Worm (Caenorhabditis elegans) whole organism, young adult: ENCODE data around the gene srg-2.
A peak's percentile ranks its signal among the peaks of the same experiment; 100 is the strongest.

Experiments
- B0019.2 ChIP-seq: fragments of 200-800 bp; sonication (Bioruptor generic); conservative IDR thresholded peaks from 2 replicates; pipeline ENCODE4 v1.3.6; 2022; ENCODE audit warnings: missing genetic modification reagents, missing genetic modification characterization, missing compliant biosample characterization
- B0035.1 ChIP-seq: sonication (generic microtip); optimal IDR thresholded peaks from 2 replicates; lab custom pipeline; 2016; ENCODE audit warnings: missing genetic modification characterization, mild to moderate bottlenecking, missing compliant biosample characterization, missing genotype, missing genetic modification reagents
- B0261.1 ChIP-seq: sonication (generic microtip); optimal IDR thresholded peaks from 2 replicates; lab custom pipeline; 2016; ENCODE audit warnings: mild to moderate bottlenecking, missing genetic modification characterization, moderate library complexity, missing compliant biosample characterization
- D2030.7 ChIP-seq: fragments of 200-800 bp; sonication (Bioruptor generic); IDR thresholded peaks from 2 replicates; pipeline ENCODE4 v1.3.6; 2022; ENCODE audit warnings: missing genetic modification reagents, missing genetic modification characterization, missing compliant biosample characterization
- F39B2.1 ChIP-seq: fragments of 200-800 bp; sonication (Bioruptor generic); IDR thresholded peaks from 2 replicates; pipeline ENCODE4 v1.3.6; 2022; ENCODE audit warnings: missing genetic modification reagents, missing genetic modification characterization, missing compliant biosample characterization
- F55B11.4 ChIP-seq: sonication (generic microtip); optimal IDR thresholded peaks from 2 replicates; lab custom pipeline; 2016; ENCODE audit warnings: missing compliant biosample characterization, missing genetic modification characterization, borderline replicate concordance; ENCODE audit not compliant: insufficient read depth
- K12H6.12 ChIP-seq: fragments of 200-800 bp; sonication (Bioruptor generic); optimal IDR thresholded peaks from 2 replicates; lab custom pipeline; 2018; ENCODE audit warnings: mild to moderate bottlenecking, missing genetic modification characterization, missing compliant biosample characterization
- Y53F4B.3 ChIP-seq: fragments of 200-800 bp; sonication (Bioruptor generic); IDR thresholded peaks from 2 replicates; pipeline ENCODE4 v1.3.6; 2022; ENCODE audit warnings: missing genetic modification reagents, missing genetic modification characterization, missing compliant biosample characterization
- Y95B8A.8 ChIP-seq: fragments of 200-800 bp; sonication (Bioruptor generic); IDR thresholded peaks from 2 replicates; pipeline ENCODE4 v1.3.6; 2022; ENCODE audit warnings: missing genetic modification reagents, missing genetic modification characterization, missing compliant biosample characterization
- akir-1 ChIP-seq: fragments of 200-800 bp; sonication (Bioruptor generic); optimal IDR thresholded peaks from 2 replicates; lab custom pipeline; 2018; ENCODE audit warnings: mild to moderate bottlenecking, missing genetic modification characterization, moderate library complexity, missing compliant biosample characterization
- ama-1 ChIP-seq, 3 experiments: fragments of 150-350 bp in 1 of 3; sonication (generic microtip) in 2 of 3; optimal IDR thresholded peaks; 2 replicates each; lab custom pipeline; 2014 to 2018; ENCODE audit warnings: missing biosample characterization in 2 of 3, missing genetic modification characterization in 2 of 3, missing genetic modification reagents in 2 of 3
- aptf-2 ChIP-seq: fragments of 200-800 bp; sonication (Bioruptor generic); conservative IDR thresholded peaks from 2 replicates; pipeline ENCODE4 v1.3.6; 2022; ENCODE audit warnings: missing genetic modification reagents, missing genetic modification characterization, missing compliant biosample characterization
- atf-7 ChIP-seq: sonication (generic microtip); optimal IDR thresholded peaks from 2 replicates; lab custom pipeline; 2017; ENCODE audit warnings: mild to moderate bottlenecking, missing genetic modification characterization, missing compliant biosample characterization
- attf-3 ChIP-seq: fragments of 200-800 bp; sonication (Bioruptor generic); conservative IDR thresholded peaks from 2 replicates; pipeline ENCODE4 v1.3.6; 2022; ENCODE audit warnings: missing genetic modification reagents, missing genetic modification characterization, missing compliant biosample characterization
- attf-6 ChIP-seq: fragments of 200-800 bp; sonication (Bioruptor generic); IDR thresholded peaks from 2 replicates; pipeline ENCODE4 v1.3.6; 2022; ENCODE audit warnings: missing genetic modification reagents, missing genetic modification characterization, missing compliant biosample characterization
- ceh-58 ChIP-seq: fragments of 200-800 bp; sonication (Bioruptor generic); IDR thresholded peaks from 2 replicates; pipeline ENCODE4 v1.3.6; 2022; ENCODE audit warnings: missing genetic modification characterization, missing compliant biosample characterization
- ceh-79 ChIP-seq: sonication (generic microtip); optimal IDR thresholded peaks from 2 replicates; lab custom pipeline; 2017; ENCODE audit warnings: mild to moderate bottlenecking, missing genetic modification characterization, missing compliant biosample characterization
- dox-1 ChIP-seq: fragments of 200-800 bp; sonication (Bioruptor generic); IDR thresholded peaks from 2 replicates; pipeline ENCODE4 v1.3.6; 2022; ENCODE audit warnings: missing genetic modification reagents, missing genetic modification characterization, missing compliant biosample characterization
- dpff-1 ChIP-seq: sonication (generic microtip); optimal IDR thresholded peaks from 2 replicates; lab custom pipeline; 2017; ENCODE audit warnings: mild to moderate bottlenecking, missing genetic modification characterization, missing compliant biosample characterization
- efl-1 ChIP-seq: fragments of 150-350 bp; optimal IDR thresholded peaks from 2 replicates; lab custom pipeline; 2014; ENCODE audit warnings: missing biosample characterization, missing genetic modification reagents, missing genetic modification characterization
- ekl-4 ChIP-seq: fragments of 200-800 bp; sonication (Bioruptor generic); IDR thresholded peaks from 2 replicates; pipeline ENCODE4 v1.3.6; 2022; ENCODE audit warnings: missing genetic modification reagents, missing genetic modification characterization, missing compliant biosample characterization
- ets-4 ChIP-seq: fragments of 200-800 bp; sonication (Bioruptor generic); optimal IDR thresholded peaks from 2 replicates; lab custom pipeline; 2018; ENCODE audit warnings: mild to moderate bottlenecking, missing genetic modification characterization, missing compliant biosample characterization
- fkh-3 ChIP-seq: sonication (generic microtip); optimal IDR thresholded peaks from 2 replicates; lab custom pipeline; 2016; ENCODE audit warnings: mild to moderate bottlenecking, missing genetic modification characterization, missing compliant biosample characterization
- gei-17 ChIP-seq: fragments of 200-800 bp; sonication (Bioruptor generic); optimal IDR thresholded peaks from 2 replicates; lab custom pipeline; 2018; ENCODE audit warnings: mild to moderate bottlenecking, missing genetic modification characterization, missing compliant biosample characterization
- hlh-12 ChIP-seq: sonication (generic microtip); optimal IDR thresholded peaks from 2 replicates; lab custom pipeline; 2016; ENCODE audit warnings: missing genetic modification characterization, missing compliant biosample characterization
- hmg-20 ChIP-seq: fragments of 200-800 bp; sonication (Bioruptor generic); IDR thresholded peaks from 2 replicates; pipeline ENCODE4 v1.3.6; 2022; ENCODE audit warnings: missing genetic modification reagents, missing genetic modification characterization, missing compliant biosample characterization
- hsf-1 ChIP-seq: fragments of 200-800 bp; sonication (Bioruptor generic); IDR thresholded peaks from 2 replicates; pipeline ENCODE4 v1.3.6; 2022; ENCODE audit warnings: missing genetic modification reagents, missing genetic modification characterization, missing compliant biosample characterization
- lag-1 ChIP-seq: fragments of 200-800 bp; sonication (Bioruptor generic); IDR thresholded peaks from 2 replicates; pipeline ENCODE4 v1.3.6; 2022; ENCODE audit warnings: missing genetic modification reagents, missing genetic modification characterization, missing compliant biosample characterization
- let-607 ChIP-seq, 2 experiments: fragments of 200-800 bp in 1 of 2; sonication (Bioruptor generic) in 1 of 2; sonication (generic microtip) in 1 of 2; optimal IDR thresholded peaks; 2 replicates each; lab custom pipeline; 2016 to 2018; ENCODE audit warnings: mild to moderate bottlenecking in 2 of 2, missing compliant biosample characterization in 2 of 2, missing genetic modification characterization in 2 of 2, moderate library complexity in 2 of 2, missing genotype in 1 of 2
- lin-26 ChIP-seq: fragments of 200-800 bp; sonication (Bioruptor generic); IDR thresholded peaks from 2 replicates; pipeline ENCODE4 v1.3.6; 2022; ENCODE audit warnings: missing genetic modification reagents, missing genetic modification characterization, missing compliant biosample characterization
- lin-35 ChIP-seq, 3 experiments: fragments of 150-350 bp in 2 of 3; sonication (generic microtip) in 1 of 3; optimal IDR thresholded peaks; 2 replicates each; lab custom pipeline; 2014 to 2018; ENCODE audit warnings: missing biosample characterization in 3 of 3, missing genetic modification characterization in 3 of 3, missing genetic modification reagents in 3 of 3
- lin-40 ChIP-seq: sonication (generic microtip); optimal IDR thresholded peaks from 2 replicates; lab custom pipeline; 2016; ENCODE audit warnings: missing genetic modification characterization, mild to moderate bottlenecking, missing compliant biosample characterization, missing genotype, missing genetic modification reagents
- lin-54 ChIP-seq: fragments of 200-800 bp; sonication (Bioruptor generic); optimal IDR thresholded peaks from 2 replicates; lab custom pipeline; 2018; ENCODE audit warnings: mild to moderate bottlenecking, missing genetic modification characterization, missing compliant biosample characterization
- lir-1 ChIP-seq: fragments of 200-800 bp; sonication (Bioruptor generic); conservative IDR thresholded peaks from 2 replicates; pipeline ENCODE4 v1.3.6; 2022; ENCODE audit warnings: missing genetic modification reagents, missing genetic modification characterization, missing compliant biosample characterization
- lsl-1 ChIP-seq: fragments of 200-800 bp; sonication (Bioruptor generic); optimal IDR thresholded peaks from 2 replicates; lab custom pipeline; 2018; ENCODE audit warnings: mild to moderate bottlenecking, missing genetic modification characterization, moderate library complexity, missing compliant biosample characterization
- madf-3 ChIP-seq: fragments of 200-800 bp; sonication (Bioruptor generic); IDR thresholded peaks from 2 replicates; pipeline ENCODE4 v1.3.6; 2022; ENCODE audit warnings: missing genetic modification reagents, missing genetic modification characterization, missing compliant biosample characterization
- mcd-1 ChIP-seq: fragments of 200-800 bp; sonication (Bioruptor generic); IDR thresholded peaks from 2 replicates; pipeline ENCODE4 v1.3.6; 2022; ENCODE audit warnings: missing genetic modification reagents, missing genetic modification characterization, missing compliant biosample characterization
- mel-28 ChIP-seq: sonication (generic microtip); optimal IDR thresholded peaks from 2 replicates; lab custom pipeline; 2016; ENCODE audit warnings: borderline replicate concordance, mild to moderate bottlenecking, missing genetic modification characterization, missing compliant biosample characterization
- mes-4 ChIP-seq: sonication (generic microtip); optimal IDR thresholded peaks from 2 replicates; lab custom pipeline; 2016; ENCODE audit warnings: missing genotype, missing genetic modification characterization, missing compliant biosample characterization
- nfya-1 ChIP-seq: sonication (generic microtip); optimal IDR thresholded peaks from 2 replicates; lab custom pipeline; 2017; ENCODE audit warnings: antibody characterized with exemption, missing compliant biosample characterization, missing genetic modification characterization, borderline replicate concordance; ENCODE audit not compliant: insufficient read depth
- nhr-120 ChIP-seq: fragments of 200-800 bp; sonication (Bioruptor generic); IDR thresholded peaks from 2 replicates; pipeline ENCODE4 v1.3.6; 2022; ENCODE audit warnings: missing genetic modification characterization, missing compliant biosample characterization
- pbrm-1 ChIP-seq: fragments of 200-800 bp; sonication (Bioruptor generic); IDR thresholded peaks from 2 replicates; pipeline ENCODE4 v1.3.6; 2022; ENCODE audit warnings: missing genetic modification reagents, missing genetic modification characterization, missing compliant biosample characterization
- pha-4 ChIP-seq: fragments of 150-350 bp; sonication (generic microtip); optimal IDR thresholded peaks from 2 replicates; lab custom pipeline; 2014; ENCODE audit warnings: missing biosample characterization, missing genetic modification reagents, missing genetic modification characterization
- repo-1 ChIP-seq: sonication (generic microtip); optimal IDR thresholded peaks from 2 replicates; lab custom pipeline; 2017; ENCODE audit warnings: mild to moderate bottlenecking, missing genetic modification characterization, missing compliant biosample characterization
- snpc-3.4 ChIP-seq: sonication (generic microtip); optimal IDR thresholded peaks from 2 replicates; lab custom pipeline; 2017; ENCODE audit warnings: missing genetic modification characterization, mild to moderate bottlenecking, missing compliant biosample characterization, antibody characterized with exemption, moderate library complexity, missing genotype, missing genetic modification reagents
- sptf-2 ChIP-seq: fragments of 200-800 bp; sonication (Bioruptor generic); optimal IDR thresholded peaks from 2 replicates; lab custom pipeline; 2018; ENCODE audit warnings: mild to moderate bottlenecking, missing genetic modification characterization, missing compliant biosample characterization
- unc-130 ChIP-seq: sonication (generic microtip); optimal IDR thresholded peaks from 2 replicates; lab custom pipeline; 2016; ENCODE audit warnings: missing genetic modification reagents, missing genetic modification characterization, missing compliant biosample characterization
- zfh-2 ChIP-seq: fragments of 200-800 bp; sonication (Bioruptor generic); conservative IDR thresholded peaks from 2 replicates; pipeline ENCODE4 v1.3.6; 2022; ENCODE audit warnings: missing genetic modification reagents, missing genetic modification characterization, missing compliant biosample characterization

The srg-2 gene

ce11 chrIII:6278301-6278827 lies 18.3 kb upstream of the srg-2 start, which contains the start of gene C18F10.7 (continued):
- TF ChIP-seq aptf-2 (GFP tag; lab: Robert Waterston, UW): no peak
- TF ChIP-seq dox-1: peak; percentile 82
- peak; percentile 68 for TF ChIP-seq zfh-2 (GFP tag; lab: Robert Waterston, UW)
- no peak for TF ChIP-seq madf-3 (GFP tag; lab: Robert Waterston, UW)
- TF ChIP-seq lin-54: peak; percentile 60
- no peak for TF ChIP-seq lin-40 (tag; lab: Kevin White, UChicago)
- peak; percentile 62 for TF ChIP-seq hsf-1
- TF ChIP-seq D2030.7: peak; percentile 58
- no peak for TF ChIP-seq unc-130 (GFP tag; lab: Kevin White, UChicago)
- no peak for TF ChIP-seq ceh-79 (tag; lab: Kevin White, UChicago)
- TF ChIP-seq F55B11.4: no peak
- TF ChIP-seq hmg-20: no peak
- no peak for TF ChIP-seq lag-1 (GFP tag; lab: Robert Waterston, UW)
- TF ChIP-seq attf-3: no peak; the same call in 1 of the 2 replicates
- TF ChIP-seq B0261.1 (tag; lab: Kevin White, UChicago): no peak
- TF ChIP-seq ekl-4: 0 out of 2 replicates have a peak, but pooled peaks have one; percentile 48
- no peak for TF ChIP-seq fkh-3
- no peak for TF ChIP-seq gei-17 (GFP tag; lab: Kevin White, UChicago)
- no peak for TF ChIP-seq K12H6.12 (tag; lab: Kevin White, UChicago)
- no peak for TF ChIP-seq atf-7 (tag; lab: Kevin White, UChicago)
- TF ChIP-seq mcd-1 (GFP tag; lab: Robert Waterston, UW): peak; percentile 66; the same call in 1 of the 2 replicates
- no peak for TF ChIP-seq mel-28
- TF ChIP-seq B0019.2: no peak
- no peak for TF ChIP-seq nhr-120
- TF ChIP-seq dpff-1 (tag; lab: Kevin White, UChicago): no peak
- no peak for TF ChIP-seq pha-4 (tag; lab: Kevin White, UChicago)
- peak; percentile 70 for TF ChIP-seq snpc-3.4 (tag; lab: Kevin White, UChicago)
- peak; percentile 60; the same call in 1 of the 2 replicates for TF ChIP-seq pbrm-1 (GFP tag; lab: Robert Waterston, UW)
- TF ChIP-seq lin-26 (GFP tag; lab: Robert Waterston, UW): no peak
- TF ChIP-seq ets-4 (GFP tag; lab: Kevin White, UChicago): no peak
- TF ChIP-seq F39B2.1 (GFP tag; lab: Robert Waterston, UW): no peak
- TF ChIP-seq ceh-58 (GFP tag; lab: Robert Waterston, UW): no peak
- no peak for TF ChIP-seq hlh-12
- no peak for TF ChIP-seq sptf-2 (GFP tag; lab: Kevin White, UChicago)
- no peak for TF ChIP-seq Y53F4B.3 (GFP tag; lab: Robert Waterston, UW)
- TF ChIP-seq mes-4 (tag; lab: Kevin White, UChicago): no peak
- TF ChIP-seq attf-6 (GFP tag; lab: Robert Waterston, UW): no peak
- TF ChIP-seq lir-1 (GFP tag; lab: Robert Waterston, UW): no peak
- TF ChIP-seq Y95B8A.8 (GFP tag; lab: Robert Waterston, UW): no peak
- TF ChIP-seq akir-1: no peak
- no peak for TF ChIP-seq repo-1
- TF ChIP-seq lin-35 (GFP tag; optimal IDR thresholded peaks at IDR 0.05; lab: Kevin White, UChicago): peak in 1 of 3 experiments; percentile 50
- TF ChIP-seq lsl-1 (GFP tag; lab: Kevin White, UChicago): peak; percentile 75
- TF ChIP-seq efl-1 (GFP tag; lab: Kevin White, UChicago): peak; percentile 35
- no peak for TF ChIP-seq ama-1 (optimal IDR thresholded peaks at IDR 0.05; lab: Kevin White, UChicago)
- TF ChIP-seq ama-1 (GFP tag; optimal IDR thresholded peaks at IDR 0.05; lab: Kevin White, UChicago): no peak
- no peak for TF ChIP-seq nfya-1 (tag; lab: Kevin White, UChicago)
- TF ChIP-seq B0035.1 (tag; lab: Kevin White, UChicago): no peak
- no peak for TF ChIP-seq let-607 (tag; optimal IDR thresholded peaks at IDR 0.05; lab: Kevin White, UChicago)
